Worm (Caenorhabditis elegans) whole organism, L1 larva: Measurements from ENCODE around the gene srj-33.

Source experiments
- C04F5.9 ChIP-seq: sonication (generic microtip); optimal IDR thresholded peaks from 2 replicates; lab custom pipeline; 2016; ENCODE audit warnings: missing genetic modification characterization, missing compliant biosample characterization
- C16A3.4 ChIP-seq: fragments of 150-350 bp; optimal IDR thresholded peaks from 2 replicates; lab custom pipeline; 2014; ENCODE audit warnings: missing biosample characterization, missing genetic modification characterization
- C34B4.2 ChIP-seq: sonication (generic microtip); optimal IDR thresholded peaks from 2 replicates; lab custom pipeline; 2017; ENCODE audit warnings: mild to moderate bottlenecking, missing genetic modification characterization, missing compliant biosample characterization
- aha-1 ChIP-seq: fragments of 150-350 bp; optimal IDR thresholded peaks from 2 replicates; lab custom pipeline; 2014; ENCODE audit warnings: missing biosample characterization, missing genetic modification characterization
- ceh-8 ChIP-seq: fragments of 200-800 bp; sonication (Bioruptor generic); optimal IDR thresholded peaks from 2 replicates; lab custom pipeline; 2018; ENCODE audit warnings: mild to moderate bottlenecking, missing genetic modification characterization, moderate library complexity, missing compliant biosample characterization
- ceh-82 ChIP-seq, 3 experiments: fragments of 150-350 bp in 1 of 3; sonication (generic microtip) in 2 of 3; optimal IDR thresholded peaks; 2 replicates each; lab custom pipeline; 2014 to 2017; ENCODE audit warnings: missing biosample characterization in 3 of 3, missing genetic modification characterization in 3 of 3
- ceh-88 ChIP-seq: fragments of 200-800 bp; sonication (Bioruptor generic); IDR thresholded peaks from 2 replicates; pipeline ENCODE4 v1.3.6; 2022; ENCODE audit warnings: missing genetic modification characterization, missing compliant biosample characterization
- dpl-1 ChIP-seq, 3 experiments: fragments of 150-350 bp in 2 of 3; sonication (generic microtip) in 1 of 3; optimal IDR thresholded peaks; 2 replicates each; lab custom pipeline; 2014 to 2017; ENCODE audit warnings: missing biosample characterization in 3 of 3, missing genetic modification characterization in 3 of 3, missing genetic modification reagents in 3 of 3
- dsc-1 ChIP-seq: sonication (generic microtip); optimal IDR thresholded peaks from 2 replicates; lab custom pipeline; 2016; ENCODE audit warnings: mild to moderate bottlenecking, missing genetic modification characterization, missing compliant biosample characterization
- efl-1 ChIP-seq, 4 experiments: fragments of 150-350 bp; optimal IDR thresholded peaks in 3 of 4; peaks in 1 of 4; 1 replicate in 1 of 4; 2 replicates in 3 of 4; lab custom pipeline; 2014; ENCODE audit warnings: missing biosample characterization in 2 of 4, missing genetic modification characterization in 2 of 4, missing genetic modification reagents in 2 of 4
- efl-3 ChIP-seq: fragments of 200-800 bp; sonication (Bioruptor generic); optimal IDR thresholded peaks from 2 replicates; lab custom pipeline; 2018; ENCODE audit warnings: mild to moderate bottlenecking, missing genetic modification characterization, missing compliant biosample characterization
- egl-13 ChIP-seq: sonication (generic microtip); optimal IDR thresholded peaks from 2 replicates; lab custom pipeline; 2016; ENCODE audit warnings: missing genotype, missing genetic modification reagents, missing genetic modification characterization, missing compliant biosample characterization
- elt-2 ChIP-seq: sonication (generic microtip); optimal IDR thresholded peaks from 2 replicates; lab custom pipeline; 2016; ENCODE audit warnings: missing genetic modification characterization, mild to moderate bottlenecking, inconsistent platforms, missing compliant biosample characterization, missing genetic modification reagents
- elt-3 ChIP-seq, 6 experiments: fragments of 150-350 bp in 1 of 6; sonication (generic microtip); optimal IDR thresholded peaks; 2 replicates each; lab custom pipeline; 2017 to 2018; ENCODE audit warnings: missing biosample characterization in 6 of 6, missing genetic modification characterization in 6 of 6, inconsistent platforms in 1 of 6
- ets-5 ChIP-seq: fragments of 200-800 bp; sonication (Bioruptor generic); IDR thresholded peaks from 2 replicates; pipeline ENCODE4 v1.3.6; 2022; ENCODE audit warnings: missing genetic modification characterization, missing compliant biosample characterization
- fkh-10 ChIP-seq: sonication (generic microtip); optimal IDR thresholded peaks from 2 replicates; lab custom pipeline; 2017; ENCODE audit warnings: missing biosample characterization, missing genetic modification reagents, missing genetic modification characterization
- fkh-8 ChIP-seq: sonication (generic microtip); optimal IDR thresholded peaks from 2 replicates; lab custom pipeline; 2016; ENCODE audit warnings: mild to moderate bottlenecking, missing genetic modification characterization, missing compliant biosample characterization
- fos-1 ChIP-seq: fragments of 150-350 bp; optimal IDR thresholded peaks from 2 replicates; lab custom pipeline; 2014; ENCODE audit warnings: missing biosample characterization, missing genetic modification characterization
- hlh-17 ChIP-seq: fragments of 200-800 bp; sonication (Bioruptor generic); optimal IDR thresholded peaks from 2 replicates; lab custom pipeline; 2018; ENCODE audit warnings: missing genetic modification characterization, mild to moderate bottlenecking, missing compliant biosample characterization, moderate library complexity, borderline replicate concordance
- hpl-2 ChIP-seq: fragments of 150-350 bp; optimal IDR thresholded peaks from 2 replicates; lab custom pipeline; 2014; ENCODE audit warnings: missing biosample characterization, missing genetic modification reagents, missing genetic modification characterization
- irx-1 ChIP-seq: sonication (generic microtip); optimal IDR thresholded peaks from 2 replicates; lab custom pipeline; 2016; ENCODE audit warnings: missing genetic modification characterization, missing compliant biosample characterization
- isw-1 ChIP-seq: fragments of 200-800 bp; sonication (Bioruptor generic); IDR thresholded peaks from 2 replicates; pipeline ENCODE4 v1.3.6; 2022; ENCODE audit warnings: missing genetic modification characterization, missing compliant biosample characterization
- lin-13 ChIP-seq: fragments of 150-350 bp; optimal IDR thresholded peaks from 2 replicates; lab custom pipeline; 2014; ENCODE audit warnings: missing biosample characterization, missing genetic modification reagents, missing genetic modification characterization
- lin-14 ChIP-seq: fragments of 200-800 bp; sonication (Bioruptor generic); optimal IDR thresholded peaks from 2 replicates; lab custom pipeline; 2018; ENCODE audit warnings: mild to moderate bottlenecking, missing genetic modification characterization, moderate library complexity, missing compliant biosample characterization
- lin-15B ChIP-seq: fragments of 150-350 bp; sonication (generic microtip); optimal IDR thresholded peaks from 3 replicates; lab custom pipeline; 2014; ENCODE audit warnings: missing biosample characterization, missing genetic modification characterization
- lin-35 ChIP-seq, 2 experiments: fragments of 150-350 bp; optimal IDR thresholded peaks; 2 replicates each; lab custom pipeline; 2014; ENCODE audit warnings: missing biosample characterization in 2 of 2, missing genetic modification characterization in 2 of 2, missing genetic modification reagents in 2 of 2
- lin-39 ChIP-seq: fragments of 150-350 bp; optimal IDR thresholded peaks from 2 replicates; lab custom pipeline; 2014; ENCODE audit warnings: missing biosample characterization, missing genetic modification reagents, missing genetic modification characterization
- lsy-2 ChIP-seq, 2 experiments: fragments of 150-350 bp; optimal IDR thresholded peaks; 2 replicates each; lab custom pipeline; 2014; ENCODE audit warnings: missing biosample characterization in 2 of 2, missing genetic modification characterization in 2 of 2
- mab-9 ChIP-seq: fragments of 200-800 bp; sonication (Bioruptor generic); IDR thresholded peaks from 2 replicates; pipeline ENCODE4 v1.3.6; 2022; ENCODE audit warnings: missing genetic modification reagents, missing genetic modification characterization, missing compliant biosample characterization
- mep-1 ChIP-seq: fragments of 150-350 bp; optimal IDR thresholded peaks from 2 replicates; lab custom pipeline; 2014; ENCODE audit warnings: missing biosample characterization, missing genetic modification characterization
- nhr-11 ChIP-seq: fragments of 150-350 bp; optimal IDR thresholded peaks from 2 replicates; lab custom pipeline; 2014; ENCODE audit warnings: missing biosample characterization, missing genetic modification characterization
- nhr-12 ChIP-seq: sonication (generic microtip); optimal IDR thresholded peaks from 2 replicates; lab custom pipeline; 2017; ENCODE audit warnings: missing biosample characterization, missing genetic modification characterization
- nhr-19 ChIP-seq: fragments of 200-800 bp; sonication (Bioruptor generic); conservative IDR thresholded peaks from 2 replicates; pipeline ENCODE4 v1.3.6; 2022; ENCODE audit warnings: missing genetic modification characterization, missing compliant biosample characterization
- nhr-20 ChIP-seq: sonication (generic microtip); optimal IDR thresholded peaks from 2 replicates; lab custom pipeline; 2016; ENCODE audit warnings: mild to moderate bottlenecking, missing genetic modification characterization, missing compliant biosample characterization
- nhr-47 ChIP-seq: sonication (generic microtip); optimal IDR thresholded peaks from 2 replicates; lab custom pipeline; 2016; ENCODE audit warnings: mild to moderate bottlenecking, missing genetic modification characterization, moderate library complexity, missing compliant biosample characterization
- nhr-77 ChIP-seq: fragments of 150-350 bp; optimal IDR thresholded peaks from 2 replicates; lab custom pipeline; 2014; ENCODE audit warnings: missing biosample characterization, missing genetic modification characterization
- nhr-90 ChIP-seq: sonication (generic microtip); optimal IDR thresholded peaks from 2 replicates; lab custom pipeline; 2016; ENCODE audit warnings: mild to moderate bottlenecking, missing genetic modification characterization, missing compliant biosample characterization; ENCODE audit not compliant: poor library complexity
- pax-3 ChIP-seq: fragments of 200-800 bp; sonication (Bioruptor generic); optimal IDR thresholded peaks from 2 replicates; lab custom pipeline; 2018; ENCODE audit warnings: mild to moderate bottlenecking, missing genetic modification characterization, moderate library complexity, missing compliant biosample characterization
- rnt-1 ChIP-seq: sonication (generic microtip); optimal IDR thresholded peaks from 2 replicates; lab custom pipeline; 2016; ENCODE audit warnings: mild to moderate bottlenecking, missing genetic modification characterization, moderate library complexity, missing compliant biosample characterization
- sptf-1 ChIP-seq: fragments of 150-350 bp; optimal IDR thresholded peaks from 2 replicates; lab custom pipeline; 2014; ENCODE audit warnings: missing biosample characterization, missing genetic modification characterization
- swsn-7 ChIP-seq: sonication (generic microtip); optimal IDR thresholded peaks from 2 replicates; lab custom pipeline; 2016; ENCODE audit warnings: missing genetic modification characterization, missing compliant biosample characterization
- tbx-2 ChIP-seq: sonication (generic microtip); optimal IDR thresholded peaks from 2 replicates; lab custom pipeline; 2016; ENCODE audit warnings: missing genetic modification characterization, missing compliant biosample characterization
- tlp-1 ChIP-seq: fragments of 150-350 bp; optimal IDR thresholded peaks from 2 replicates; lab custom pipeline; 2014; ENCODE audit warnings: missing biosample characterization, missing genetic modification characterization
- unc-130 ChIP-seq: fragments of 150-350 bp; optimal IDR thresholded peaks from 2 replicates; lab custom pipeline; 2017; ENCODE audit warnings: missing biosample characterization, missing genetic modification characterization, inconsistent platforms
- unc-62 ChIP-seq: fragments of 150-350 bp; optimal IDR thresholded peaks from 2 replicates; lab custom pipeline; 2014; ENCODE audit warnings: missing biosample characterization, missing genetic modification reagents, missing genetic modification characterization
- unc-98 ChIP-seq: fragments of 200-800 bp; sonication (Bioruptor generic); IDR thresholded peaks from 2 replicates; pipeline ENCODE4 v1.3.6; 2022; ENCODE audit warnings: missing genetic modification characterization, missing compliant biosample characterization
- xbp-1 ChIP-seq: sonication (generic microtip); optimal IDR thresholded peaks from 2 replicates; lab custom pipeline; 2016; ENCODE audit warnings: missing genetic modification characterization, missing compliant biosample characterization
- zag-1 ChIP-seq: fragments of 150-350 bp; optimal IDR thresholded peaks from 2 replicates; lab custom pipeline; 2014; ENCODE audit warnings: missing biosample characterization, missing genetic modification characterization
- ztf-11 ChIP-seq, 2 experiments: sonication (generic microtip); optimal IDR thresholded peaks; 2 replicates each; lab custom pipeline; 2016 to 2017; ENCODE audit warnings: missing genetic modification characterization in 2 of 2, missing biosample characterization in 1 of 2, missing compliant biosample characterization in 1 of 2
- ztf-4 ChIP-seq: fragments of 150-350 bp; optimal IDR thresholded peaks from 2 replicates; lab custom pipeline; 2014; ENCODE audit warnings: missing biosample characterization, missing genetic modification characterization

Gene srj-33

DNA sequence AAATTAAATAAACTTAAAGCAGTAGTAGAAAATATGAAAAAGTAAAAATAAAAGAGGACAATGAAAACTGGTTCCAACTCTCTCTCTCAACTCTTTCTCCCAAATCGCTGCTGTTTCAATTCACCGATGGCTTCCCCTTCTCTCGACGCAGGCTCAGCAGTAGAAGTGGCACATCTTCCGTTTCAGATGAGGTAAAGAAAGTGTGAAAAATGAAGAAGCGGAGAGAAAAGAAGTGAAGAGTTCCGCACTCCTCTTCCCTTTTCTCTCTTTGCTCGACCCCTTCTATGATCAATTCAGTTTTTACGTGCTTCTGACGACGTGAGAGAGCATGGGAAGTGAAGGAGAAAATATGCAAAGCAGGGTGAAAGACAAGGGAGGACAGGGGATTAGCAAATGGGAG lies 36.9 kb upstream of the srj-33 start:
- TF ChIP-seq ztf-4 (tag; lab: Kevin White, UChicago): no peak
- no peak for TF ChIP-seq nhr-90 (tag; lab: Kevin White, UChicago)
- TF ChIP-seq ztf-11 (tag; optimal IDR thresholded peaks at IDR 0.05; lab: Kevin White, UChicago): no peak
- TF ChIP-seq zag-1 (tag; lab: Kevin White, UChicago): no peak
- TF ChIP-seq lin-35 (GFP tag; optimal IDR thresholded peaks at IDR 0.05; lab: Kevin White, UChicago): no peak
- peak; percentile 13; the same call in 1 of the 2 replicates for TF ChIP-seq isw-1 (GFP tag; lab: Robert Waterston, UW)
- TF ChIP-seq irx-1 (tag; lab: Kevin White, UChicago): no peak
- TF ChIP-seq hlh-17 (GFP tag; lab: Kevin White, UChicago): no peak
- TF ChIP-seq elt-3 (tag; optimal IDR thresholded peaks at IDR 0.05; lab: Kevin White, UChicago): no peak
- no peak for TF ChIP-seq efl-1 (optimal IDR thresholded peaks at IDR 0.05; lab: Kevin White, UChicago)
- peak in 1 of 2 experiments; percentile 72 for TF ChIP-seq efl-1 (GFP tag; optimal IDR thresholded peaks at IDR 0.05 in 1 of 2; lab: Kevin White, UChicago)
- peak; percentile 67 for TF ChIP-seq fkh-10 (GFP tag; lab: Kevin White, UChicago)
- TF ChIP-seq elt-2 (tag; lab: Kevin White, UChicago): no peak
- no peak for TF ChIP-seq pax-3 (tag; lab: Kevin White, UChicago)
- no peak for TF ChIP-seq ceh-88 (GFP tag; lab: Robert Waterston, UW)
- TF ChIP-seq lin-14: peak; percentile 82
- TF ChIP-seq hpl-2 (GFP tag; lab: Kevin White, UChicago): no peak
- TF ChIP-seq mep-1 (tag; lab: Kevin White, UChicago): no peak
- no peak for TF ChIP-seq tlp-1 (tag; lab: Kevin White, UChicago)
- no peak for TF ChIP-seq dsc-1
- TF ChIP-seq ceh-82 (tag; optimal IDR thresholded peaks at IDR 0.05; lab: Kevin White, UChicago): peak in 1 of 3 experiments; percentile 10
- peak; percentile 17 for TF ChIP-seq egl-13 (tag; lab: Kevin White, UChicago)
- TF ChIP-seq rnt-1 (tag; lab: Kevin White, UChicago): no peak
- TF ChIP-seq unc-130 (tag; lab: Kevin White, UChicago): no peak
- no peak for TF ChIP-seq sptf-1
- peak; percentile 31 for TF ChIP-seq nhr-47 (tag; lab: Kevin White, UChicago)
- no peak for TF ChIP-seq aha-1 (tag; lab: Kevin White, UChicago)
- no peak for TF ChIP-seq unc-62 (GFP tag; lab: Kevin White, UChicago)
- no peak for TF ChIP-seq C16A3.4 (tag; lab: Kevin White, UChicago)
- TF ChIP-seq nhr-11 (tag; lab: Kevin White, UChicago): no peak
- no peak for TF ChIP-seq C34B4.2 (tag; lab: Kevin White, UChicago)
- no peak for TF ChIP-seq lin-15B
- no peak for TF ChIP-seq fos-1 (tag; lab: Kevin White, UChicago)
- no peak for TF ChIP-seq efl-3 (GFP tag; lab: Kevin White, UChicago)
- TF ChIP-seq fkh-8: peak; percentile 35
- no peak for TF ChIP-seq nhr-12 (tag; lab: Kevin White, UChicago)
- no peak for TF ChIP-seq tbx-2 (tag; lab: Kevin White, UChicago)
- no peak for TF ChIP-seq ets-5 (GFP tag; lab: Robert Waterston, UW)
- no peak for TF ChIP-seq unc-98 (GFP tag; lab: Robert Waterston, UW)
- no peak for TF ChIP-seq xbp-1 (tag; lab: Kevin White, UChicago)
- TF ChIP-seq C04F5.9: no peak
- TF ChIP-seq, all 84 proteins: peak for 8

DNA sequence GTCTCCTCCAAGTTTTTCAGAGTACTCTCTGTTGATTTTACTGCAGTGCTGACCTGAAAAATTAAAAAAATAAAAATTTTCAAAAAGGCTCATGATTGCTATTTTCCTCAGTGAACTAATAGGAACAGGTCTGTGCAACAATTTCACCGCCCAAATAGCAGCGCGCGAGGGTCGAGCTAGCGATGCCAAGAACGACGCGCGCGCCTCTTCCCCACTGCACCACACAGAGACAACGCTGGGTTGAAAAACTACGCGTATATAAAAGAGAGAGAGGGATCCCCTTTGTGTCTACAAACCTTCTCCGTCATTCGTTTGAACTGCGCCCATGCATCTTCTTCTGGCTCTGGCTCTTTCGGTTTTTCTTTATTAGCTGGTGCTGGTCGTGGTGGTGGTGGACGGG lies 32.8 kb upstream of the srj-33 start:
- no peak for TF ChIP-seq ets-5 (GFP tag; lab: Robert Waterston, UW)
- TF ChIP-seq dpl-1 (GFP tag; optimal IDR thresholded peaks at IDR 0.05; lab: Kevin White, UChicago): peak in 2 of 3 experiments; percentile 45 to 46
- TF ChIP-seq mab-9 (GFP tag; lab: Robert Waterston, UW): 0 out of 2 replicates have a peak, but pooled peaks have one; percentile 33
- TF ChIP-seq lin-39 (tag; lab: Kevin White, UChicago): no peak
- TF ChIP-seq nhr-19 (GFP tag; lab: Robert Waterston, UW): peak; percentile 64
- peak; percentile 22 for TF ChIP-seq C04F5.9
- TF ChIP-seq swsn-7 (tag; lab: Kevin White, UChicago): peak; percentile 72
- TF ChIP-seq ceh-8 (GFP tag; lab: Kevin White, UChicago): peak; percentile 17
- TF ChIP-seq nhr-20 (tag; lab: Kevin White, UChicago): peak; percentile 72
- TF ChIP-seq lin-13 (GFP tag; lab: Kevin White, UChicago): no peak
- peak; percentile 37 for TF ChIP-seq egl-13 (tag; lab: Kevin White, UChicago)
- no peak for TF ChIP-seq tlp-1 (tag; lab: Kevin White, UChicago)
- TF ChIP-seq lin-14: peak; percentile 76
- TF ChIP-seq C34B4.2 (tag; lab: Kevin White, UChicago): no peak
- TF ChIP-seq nhr-77 (tag; lab: Kevin White, UChicago): peak; percentile 65
- peak; percentile 47 for TF ChIP-seq pax-3 (tag; lab: Kevin White, UChicago)
- peak; percentile 15 for TF ChIP-seq fos-1 (tag; lab: Kevin White, UChicago)
- TF ChIP-seq nhr-47 (tag; lab: Kevin White, UChicago): peak; percentile 69
- TF ChIP-seq rnt-1 (tag; lab: Kevin White, UChicago): peak; percentile 76
- peak; percentile 47 for TF ChIP-seq nhr-90 (tag; lab: Kevin White, UChicago)
- TF ChIP-seq lsy-2 (tag; optimal IDR thresholded peaks at IDR 0.05; lab: Kevin White, UChicago): peak; percentile 49 to 52
